Worm (Caenorhabditis elegans) whole organism, mixed stage, embryonic: Measurements from ENCODE around the gene M110.9.

Experiments used
- M03D4.4 ChIP-seq: sonication (generic microtip); optimal IDR thresholded peaks from 2 replicates; lab custom pipeline; 2017; ENCODE audit warnings: mild to moderate bottlenecking, missing genetic modification characterization, missing compliant biosample characterization
- bed-3 ChIP-seq: fragments of 200-800 bp; sonication (Bioruptor generic); optimal IDR thresholded peaks from 3 replicates; lab custom pipeline; 2018; ENCODE audit warnings: mild to moderate bottlenecking, missing genetic modification characterization, moderate library complexity, missing compliant biosample characterization
- blmp-1 ChIP-seq: fragments of 150-350 bp; optimal IDR thresholded peaks from 2 replicates; lab custom pipeline; 2014; ENCODE audit warnings: missing biosample characterization, missing genetic modification characterization
- ceh-39 ChIP-seq: fragments of 150-350 bp; optimal IDR thresholded peaks from 2 replicates; lab custom pipeline; 2014; ENCODE audit warnings: missing biosample characterization, missing genetic modification characterization
- ceh-43 ChIP-seq: fragments of 200-800 bp; sonication (Bioruptor generic); optimal IDR thresholded peaks from 2 replicates; lab custom pipeline; 2018; ENCODE audit warnings: mild to moderate bottlenecking, missing genetic modification characterization, moderate library complexity, missing compliant biosample characterization
- ceh-83 ChIP-seq: fragments of 200-800 bp; sonication (Bioruptor generic); optimal IDR thresholded peaks from 2 replicates; lab custom pipeline; 2018; ENCODE audit warnings: mild to moderate bottlenecking, missing genetic modification characterization, missing compliant biosample characterization
- ces-1 ChIP-seq: fragments of 150-350 bp; optimal IDR thresholded peaks from 2 replicates; lab custom pipeline; 2014; ENCODE audit warnings: missing biosample characterization, missing genetic modification reagents, missing genetic modification characterization
- cnd-1 ChIP-seq: fragments of 200-800 bp; sonication (Bioruptor generic); optimal IDR thresholded peaks from 2 replicates; lab custom pipeline; 2018; ENCODE audit warnings: mild to moderate bottlenecking, missing genetic modification characterization, missing compliant biosample characterization
- drap-1 ChIP-seq: fragments of 200-800 bp; sonication (Bioruptor generic); optimal IDR thresholded peaks from 3 replicates; lab custom pipeline; 2018; ENCODE audit warnings: mild to moderate bottlenecking, missing genetic modification characterization, missing compliant biosample characterization
- elt-1 ChIP-seq: sonication (generic microtip); optimal IDR thresholded peaks from 2 replicates; lab custom pipeline; 2017; ENCODE audit warnings: missing genetic modification characterization, mild to moderate bottlenecking, missing compliant biosample characterization, antibody characterized with exemption, moderate library complexity, borderline replicate concordance; ENCODE audit not compliant: insufficient read depth
- elt-3 ChIP-seq: fragments of 150-350 bp; optimal IDR thresholded peaks from 2 replicates; lab custom pipeline; 2014; ENCODE audit warnings: missing biosample characterization, missing genetic modification characterization
- flh-1 ChIP-seq: fragments of 200-800 bp; sonication (Bioruptor generic); optimal IDR thresholded peaks from 2 replicates; lab custom pipeline; 2018; ENCODE audit warnings: mild to moderate bottlenecking, missing genetic modification characterization, moderate library complexity, missing compliant biosample characterization
- ham-2 ChIP-seq: fragments of 200-800 bp; sonication (Bioruptor generic); optimal IDR thresholded peaks from 2 replicates; lab custom pipeline; 2018; ENCODE audit warnings: mild to moderate bottlenecking, missing genetic modification characterization, missing compliant biosample characterization
- hlh-1 ChIP-seq: fragments of 150-350 bp; optimal IDR thresholded peaks from 2 replicates; lab custom pipeline; 2014; ENCODE audit warnings: missing biosample characterization, missing genetic modification reagents, missing genetic modification characterization
- lin-13 ChIP-seq: fragments of 150-350 bp; optimal IDR thresholded peaks from 2 replicates; lab custom pipeline; 2014; ENCODE audit warnings: missing biosample characterization, missing genetic modification characterization
- lin-32 ChIP-seq: fragments of 200-800 bp; sonication (Bioruptor generic); optimal IDR thresholded peaks from 2 replicates; lab custom pipeline; 2018; ENCODE audit warnings: mild to moderate bottlenecking, missing genetic modification characterization, missing compliant biosample characterization
- lsy-2 ChIP-seq: fragments of 150-350 bp; optimal IDR thresholded peaks from 2 replicates; lab custom pipeline; 2014; ENCODE audit warnings: missing biosample characterization, missing genetic modification characterization
- mab-5 ChIP-seq: fragments of 150-350 bp; optimal IDR thresholded peaks from 2 replicates; lab custom pipeline; 2014; ENCODE audit warnings: missing biosample characterization, missing genetic modification characterization
- mep-1 ChIP-seq: fragments of 150-350 bp; optimal IDR thresholded peaks from 2 replicates; lab custom pipeline; 2017; ENCODE audit warnings: missing biosample characterization, missing genetic modification reagents, missing genetic modification characterization, inconsistent platforms
- mls-2 ChIP-seq: sonication (generic microtip); optimal IDR thresholded peaks from 2 replicates; lab custom pipeline; 2016; ENCODE audit warnings: mild to moderate bottlenecking, missing genetic modification characterization, moderate library complexity, missing compliant biosample characterization
- nhr-12 ChIP-seq: fragments of 150-350 bp; optimal IDR thresholded peaks from 2 replicates; lab custom pipeline; 2014; ENCODE audit warnings: missing biosample characterization, missing genetic modification characterization
- nhr-2 ChIP-seq: fragments of 150-350 bp; optimal IDR thresholded peaks from 2 replicates; lab custom pipeline; 2014; ENCODE audit warnings: missing biosample characterization, missing genetic modification characterization
- nhr-237 ChIP-seq: fragments of 150-350 bp; optimal IDR thresholded peaks from 2 replicates; lab custom pipeline; 2014; ENCODE audit warnings: missing biosample characterization, missing genetic modification characterization
- nhr-28 ChIP-seq: fragments of 150-350 bp; optimal IDR thresholded peaks from 2 replicates; lab custom pipeline; 2014; ENCODE audit warnings: missing biosample characterization, missing genetic modification characterization
- nhr-76 ChIP-seq: sonication (generic microtip); optimal IDR thresholded peaks from 2 replicates; lab custom pipeline; 2017; ENCODE audit warnings: missing biosample characterization, missing genetic modification characterization
- pha-4 ChIP-seq: fragments of 150-350 bp; optimal IDR thresholded peaks from 2 replicates; lab custom pipeline; 2018; ENCODE audit warnings: missing biosample characterization, missing genetic modification reagents, missing genetic modification characterization
- sem-2 ChIP-seq: fragments of 200-800 bp; sonication (Bioruptor generic); optimal IDR thresholded peaks from 2 replicates; lab custom pipeline; 2018; ENCODE audit warnings: mild to moderate bottlenecking, missing genetic modification characterization, missing compliant biosample characterization
- snpc-4 ChIP-seq: fragments of 150-350 bp; optimal IDR thresholded peaks from 2 replicates; lab custom pipeline; 2014; ENCODE audit warnings: missing biosample characterization, missing genetic modification characterization
- sptf-1 ChIP-seq: sonication (generic microtip); optimal IDR thresholded peaks from 2 replicates; lab custom pipeline; 2017; ENCODE audit warnings: mild to moderate bottlenecking, missing genetic modification characterization, moderate library complexity, missing compliant biosample characterization
- tbx-8 ChIP-seq: fragments of 200-800 bp; sonication (Bioruptor generic); optimal IDR thresholded peaks from 2 replicates; lab custom pipeline; 2018; ENCODE audit warnings: mild to moderate bottlenecking, missing genetic modification characterization, moderate library complexity, missing compliant biosample characterization
- unc-120 ChIP-seq: sonication (generic microtip); optimal IDR thresholded peaks from 2 replicates; lab custom pipeline; 2017; ENCODE audit warnings: missing genetic modification characterization, missing compliant biosample characterization; ENCODE audit not compliant: poor library complexity, severe bottlenecking
- unc-39 ChIP-seq: fragments of 150-350 bp; optimal IDR thresholded peaks from 2 replicates; lab custom pipeline; 2014; ENCODE audit warnings: missing biosample characterization, missing genetic modification characterization
- unc-62 ChIP-seq: fragments of 150-350 bp; optimal IDR thresholded peaks from 2 replicates; lab custom pipeline; 2014; ENCODE audit warnings: missing biosample characterization, missing genetic modification reagents, missing genetic modification characterization
- zip-8 ChIP-seq: fragments of 150-350 bp; optimal IDR thresholded peaks from 2 replicates; lab custom pipeline; 2014; ENCODE audit warnings: missing biosample characterization, missing genetic modification characterization
- ztf-11 ChIP-seq: fragments of 150-350 bp; optimal IDR thresholded peaks from 2 replicates; lab custom pipeline; 2014; ENCODE audit warnings: missing biosample characterization, missing genetic modification characterization

The M110.9 gene

DNA sequence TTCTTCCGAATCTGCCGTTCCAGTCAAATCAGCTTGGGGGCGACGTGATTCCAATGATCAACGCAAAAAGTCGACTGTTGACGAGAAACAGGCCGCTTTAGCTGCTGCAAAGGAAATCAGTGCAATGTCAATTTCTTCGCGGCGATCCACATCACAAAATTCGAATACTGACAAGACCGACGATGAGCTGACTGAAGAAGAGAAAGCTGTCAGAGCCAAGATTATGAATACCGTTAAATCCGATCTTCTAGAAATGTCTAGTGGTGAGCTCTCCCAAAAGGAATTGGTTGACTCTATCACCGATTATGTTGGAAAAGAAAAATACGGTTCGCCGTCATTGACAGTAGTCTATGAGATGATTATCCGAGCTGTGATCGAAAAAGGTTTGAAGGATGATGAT is 10.8 kb upstream of the M110.9 start:
- no peak for TF ChIP-seq ceh-43 (GFP tag; lab: Kevin White, UChicago)
- TF ChIP-seq nhr-2 (tag; lab: Kevin White, UChicago), result no peak
- no peak for TF ChIP-seq zip-8 (tag; lab: Kevin White, UChicago)
- no peak for TF ChIP-seq elt-3 (tag; lab: Kevin White, UChicago)
- TF ChIP-seq hlh-1 (tag; lab: Kevin White, UChicago), result no peak
- TF ChIP-seq nhr-12 (tag; lab: Kevin White, UChicago), result no peak
- TF ChIP-seq snpc-4, result no peak
- no peak for TF ChIP-seq cnd-1 (tag; lab: Kevin White, UChicago)
- no peak for TF ChIP-seq ham-2 (GFP tag; lab: Kevin White, UChicago)
- no peak for TF ChIP-seq blmp-1 (tag; lab: Kevin White, UChicago)
- no peak for TF ChIP-seq lin-32
- TF ChIP-seq nhr-28 (tag; lab: Kevin White, UChicago), result no peak
- no peak for TF ChIP-seq ceh-39

DNA sequence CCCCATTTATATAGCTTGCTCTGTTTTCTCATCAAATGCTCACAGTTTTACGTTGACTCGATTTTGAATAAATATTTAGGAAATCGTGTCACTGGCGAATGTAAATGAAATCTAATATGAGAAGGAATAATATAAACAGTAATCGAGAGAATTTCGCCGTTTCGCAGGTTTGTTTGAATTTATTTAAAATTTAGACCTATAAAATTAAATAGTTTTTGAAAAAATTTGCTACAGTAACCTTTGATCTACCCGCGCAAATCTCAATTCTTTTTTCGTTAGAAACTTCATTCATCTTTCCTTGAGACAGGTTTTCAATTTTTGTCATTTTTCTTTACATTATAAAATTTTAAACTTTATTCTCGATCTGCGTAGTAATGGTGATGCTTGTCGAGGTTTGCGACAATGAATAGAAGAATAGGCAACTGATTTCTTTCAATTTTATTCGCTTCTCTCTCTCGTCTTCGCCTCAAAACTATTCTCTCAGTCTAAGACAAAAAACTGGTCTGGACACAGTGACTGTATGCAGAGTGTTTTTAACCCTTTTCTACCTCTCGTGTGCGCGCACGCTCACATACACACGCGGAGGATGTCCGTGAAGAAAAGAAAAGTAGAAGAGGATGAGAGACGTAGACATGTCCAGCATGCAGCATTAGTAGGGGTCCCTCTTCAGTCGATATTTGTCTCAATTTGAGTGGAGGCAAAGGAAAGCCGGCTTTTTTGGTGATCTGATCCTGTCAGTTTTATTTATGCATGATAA is 8.6 kb upstream of the M110.9 start, which contains the start of gene dab-1:
Gene dab-1 (plus strand): TSS at position 78 of the 757 bp plus-strand sequence.
- no peak for TF ChIP-seq blmp-1 (tag; lab: Kevin White, UChicago)
- TF ChIP-seq snpc-4, result no peak
- no peak for TF ChIP-seq unc-120 (tag; lab: Kevin White, UChicago)
- no peak for TF ChIP-seq lin-13 (tag; lab: Kevin White, UChicago)
- no peak for TF ChIP-seq ces-1 (GFP tag; lab: Kevin White, UChicago)
- no peak for TF ChIP-seq bed-3
- peak; percentile 42 for TF ChIP-seq nhr-2 (tag; lab: Kevin White, UChicago)
- peak; percentile 18 for TF ChIP-seq nhr-237 (tag; lab: Kevin White, UChicago)
- no peak for TF ChIP-seq pha-4 (tag; lab: Kevin White, UChicago)
- TF ChIP-seq zip-8 (tag; lab: Kevin White, UChicago), result no peak
- peak; percentile 45 for TF ChIP-seq sem-2 (GFP tag; lab: Kevin White, UChicago)
- TF ChIP-seq unc-39, result no peak
- peak; percentile 62 for TF ChIP-seq ceh-39
- TF ChIP-seq ztf-11 (tag; lab: Kevin White, UChicago), result no peak
- TF ChIP-seq ceh-43 (GFP tag; lab: Kevin White, UChicago), result no peak
- peak; percentile 8 for TF ChIP-seq drap-1 (GFP tag; lab: Kevin White, UChicago)
- TF ChIP-seq nhr-12 (tag; lab: Kevin White, UChicago), result no peak
- no peak for TF ChIP-seq mab-5 (tag; lab: Kevin White, UChicago)
- no peak for TF ChIP-seq elt-3 (tag; lab: Kevin White, UChicago)
- no peak for TF ChIP-seq cnd-1 (tag; lab: Kevin White, UChicago)
- TF ChIP-seq unc-62 (GFP tag; lab: Kevin White, UChicago), result no peak
- no peak for TF ChIP-seq elt-1 (tag; lab: Kevin White, UChicago)
- no peak for TF ChIP-seq hlh-1 (tag; lab: Kevin White, UChicago)
- no peak for TF ChIP-seq flh-1 (GFP tag; lab: Kevin White, UChicago)
- peak; percentile 49 for TF ChIP-seq sptf-1 (tag; lab: Kevin White, UChicago)
- no peak for TF ChIP-seq mls-2 (tag; lab: Kevin White, UChicago)
- TF ChIP-seq tbx-8, result no peak
- no peak for TF ChIP-seq nhr-28 (tag; lab: Kevin White, UChicago)
- no peak for TF ChIP-seq lsy-2 (tag; lab: Kevin White, UChicago)
- peak; percentile 41 for TF ChIP-seq ham-2 (GFP tag; lab: Kevin White, UChicago)
- TF ChIP-seq lin-32, result no peak
- TF ChIP-seq ceh-83 (GFP tag; lab: Kevin White, UChicago), result no peak
- TF ChIP-seq nhr-76 (tag; lab: Kevin White, UChicago), result no peak
- no peak for TF ChIP-seq M03D4.4 (tag; lab: Kevin White, UChicago)
- TF ChIP-seq mep-1 (tag; lab: Kevin White, UChicago), result peak; percentile 38

DNA sequence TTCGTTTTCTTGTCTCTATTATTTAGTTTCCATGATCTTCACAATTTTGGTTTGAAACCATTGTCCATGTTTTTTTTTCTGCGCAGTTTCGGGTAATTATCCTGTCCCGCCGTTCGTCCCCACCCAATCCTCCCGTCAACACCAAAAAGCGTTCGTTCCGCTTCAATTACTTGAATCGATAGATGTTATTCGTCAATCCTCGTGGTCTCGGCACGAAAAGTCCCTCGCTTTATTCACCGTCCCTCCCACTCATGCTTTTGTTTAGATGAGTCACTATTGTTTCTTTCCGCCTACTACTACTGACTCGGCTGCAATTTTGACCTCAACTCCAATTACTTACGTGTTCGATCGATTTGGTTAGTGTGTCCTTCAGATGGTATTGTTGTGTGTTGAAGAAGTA is 7.7 kb upstream of the M110.9 start:
- TF ChIP-seq ceh-43 (GFP tag; lab: Kevin White, UChicago), result peak; percentile 60
- TF ChIP-seq M03D4.4 (tag; lab: Kevin White, UChicago), result no peak
- peak; percentile 28 for TF ChIP-seq ham-2 (GFP tag; lab: Kevin White, UChicago)
- TF ChIP-seq mls-2 (tag; lab: Kevin White, UChicago), result peak; percentile 19
